Worm (Caenorhabditis elegans): ENCODE data around the gene epac-1.

epac-1 gene

ce11 chrIII:10214540-10214979 is 25.5 kb downstream of the epac-1 start (continued):
- TF ChIP-seq hlh-11 (tag; optimal IDR thresholded peaks at IDR 0.05) (peak; percentile 74), zip-2 (tag; optimal IDR thresholded peaks at IDR 0.05) (peak; percentile 45), nhr-76 (tag; optimal IDR thresholded peaks at IDR 0.05) (no peak), ZK546.5 (tag; optimal IDR thresholded peaks at IDR 0.05) (no peak), nhr-102 (tag; optimal IDR thresholded peaks at IDR 0.05) (peak; percentile 79), nhr-10 (tag; optimal IDR thresholded peaks at IDR 0.05) (peak; percentile 85), ceh-62 (tag; optimal IDR thresholded peaks at IDR 0.05) (no peak), mes-2 (tag; optimal IDR thresholded peaks at IDR 0.05; ENCODE audit: poor library complexity, severe bottlenecking) (peak; percentile 49), dmd-6 (GFP tag; IDR thresholded peaks at IDR 0.05) (peak; percentile 59), lin-29 (GFP tag; IDR thresholded peaks at IDR 0.05) (no peak), unc-39 (tag; optimal IDR thresholded peaks at IDR 0.05) (no peak), zag-1 (tag; optimal IDR thresholded peaks at IDR 0.05) (no peak), mxl-2 (GFP tag; conservative IDR thresholded peaks at IDR 0.05) (no peak), dmd-9 (GFP tag; IDR thresholded peaks at IDR 0.05) (peak; percentile 77), nhr-11 (tag; optimal IDR thresholded peaks at IDR 0.05) (no peak), madf-5 (GFP tag; IDR thresholded peaks at IDR 0.05) (no peak; a peak in 1 of 4 replicates)

- TF ChIP-seq daf-16 (GFP tag; optimal IDR thresholded peaks at IDR 0.05) (peak in 1 of 2 experiments; percentile 31), daf-16 (tag; optimal IDR thresholded peaks at IDR 0.05) (no peak), ceh-82 (tag; optimal IDR thresholded peaks at IDR 0.05) (no peak), aha-1 (tag) (peak; percentile 94)
These were observed 26.9 kb downstream of the epac-1 start for ce11 chrIII:10215882-10216281.

- peak; percentile 86 for TF ChIP-seq nhr-77 (tag; optimal IDR thresholded peaks at IDR 0.05)
- peak; percentile 37 for TF ChIP-seq lin-13 (GFP tag; optimal IDR thresholded peaks at IDR 0.05)
- no peak for TF ChIP-seq mxl-3 (GFP tag; optimal IDR thresholded peaks at IDR 0.05)
- peak; percentile 96 for TF ChIP-seq aha-1 (tag)
- peak; percentile 81 for TF ChIP-seq nhr-48 (tag; optimal IDR thresholded peaks at IDR 0.05)
- TF ChIP-seq zip-2 (tag; optimal IDR thresholded peaks at IDR 0.05), result peak; percentile 30
- TF ChIP-seq nhr-41 (GFP tag; IDR thresholded peaks at IDR 0.05), result no peak
- TF ChIP-seq mep-1 (tag; optimal IDR thresholded peaks at IDR 0.05), result peak; percentile 89
- no peak for TF ChIP-seq pha-4 (GFP tag; IDR thresholded peaks at IDR 0.05)
- TF ChIP-seq pha-4 (tag; optimal IDR thresholded peaks at IDR 0.05), result peak; percentile 57
- peak; percentile 69 for TF ChIP-seq nhr-102 (tag; optimal IDR thresholded peaks at IDR 0.05)
- TF ChIP-seq zfp-3 (GFP tag; conservative IDR thresholded peaks at IDR 0.05), result no peak
- TF ChIP-seq fkh-10 (GFP tag; optimal IDR thresholded peaks at IDR 0.05), result no peak
- peak in 1 of 2 experiments; percentile 68 for TF ChIP-seq hif-1 (tag; optimal IDR thresholded peaks at IDR 0.05)
- TF ChIP-seq dpl-1 (GFP tag; optimal IDR thresholded peaks at IDR 0.05), result peak; percentile 61
- no peak for TF ChIP-seq set-16 (GFP tag; IDR thresholded peaks at IDR 0.05)
- TF ChIP-seq nhr-76 (tag; optimal IDR thresholded peaks at IDR 0.05), result no peak
- TF ChIP-seq daf-16 (GFP tag; optimal IDR thresholded peaks at IDR 0.05), result peak in 1 of 2 experiments; percentile 46
- peak; percentile 98 for TF ChIP-seq daf-16 (tag; optimal IDR thresholded peaks at IDR 0.05)
- peak; percentile 34 for TF ChIP-seq ztf-7 (tag; optimal IDR thresholded peaks at IDR 0.05)
- no peak for TF ChIP-seq skn-1 (tag; optimal IDR thresholded peaks at IDR 0.05)
- no peak for TF ChIP-seq nhr-237 (tag; optimal IDR thresholded peaks at IDR 0.05)
- TF ChIP-seq ceh-44 (GFP tag; IDR thresholded peaks at IDR 0.05), result no peak
- no peak for TF ChIP-seq Y105C5A.15 (GFP tag; IDR thresholded peaks at IDR 0.05)
- TF ChIP-seq zip-11 (GFP tag; IDR thresholded peaks at IDR 0.05), result no peak
- TF ChIP-seq rbr-2 (tag; optimal IDR thresholded peaks at IDR 0.05), result peak; percentile 70
- TF ChIP-seq lin-15B (tag; optimal IDR thresholded peaks at IDR 0.05), result no peak
- no peak for TF ChIP-seq T20F7.1 (GFP tag; optimal IDR thresholded peaks at IDR 0.05)
- TF ChIP-seq gei-8 (GFP tag; optimal IDR thresholded peaks at IDR 0.05), result no peak
- TF ChIP-seq dve-1 (tag; optimal IDR thresholded peaks at IDR 0.05; ENCODE audit: insufficient read depth), result peak; percentile 97
- no peak for TF ChIP-seq Y5F2A.4 (GFP tag; optimal IDR thresholded peaks at IDR 0.05)
- no peak for TF ChIP-seq ceh-20 (GFP tag; IDR thresholded peaks at IDR 0.05)
- TF ChIP-seq ctbp-1 (GFP tag; IDR thresholded peaks at IDR 0.05), result no peak
- TF ChIP-seq hmg-1.1 (GFP tag; IDR thresholded peaks at IDR 0.05), result no peak
These were observed 27.7 kb downstream of the epac-1 start, which contains the start of gene cts-1 for ce11 chrIII:10216585-10217278. Gene cts-1, minus strand, starts transcription at chrIII:10216635.
